Worm (Caenorhabditis elegans) whole organism, L4 larva: ENCODE results near the gene F59E12.6.

Experiments
- dve-1 ChIP-seq: sonication (generic microtip); optimal IDR thresholded peaks from 2 replicates; lab custom pipeline; 2017; ENCODE audit warnings: antibody characterized with exemption, mild to moderate bottlenecking, missing genetic modification characterization, missing compliant biosample characterization; ENCODE audit not compliant: insufficient read depth
- nhr-76 ChIP-seq: fragments of 150-350 bp; optimal IDR thresholded peaks from 2 replicates; lab custom pipeline; 2014; ENCODE audit warnings: missing biosample characterization, missing genetic modification characterization

DNA sequence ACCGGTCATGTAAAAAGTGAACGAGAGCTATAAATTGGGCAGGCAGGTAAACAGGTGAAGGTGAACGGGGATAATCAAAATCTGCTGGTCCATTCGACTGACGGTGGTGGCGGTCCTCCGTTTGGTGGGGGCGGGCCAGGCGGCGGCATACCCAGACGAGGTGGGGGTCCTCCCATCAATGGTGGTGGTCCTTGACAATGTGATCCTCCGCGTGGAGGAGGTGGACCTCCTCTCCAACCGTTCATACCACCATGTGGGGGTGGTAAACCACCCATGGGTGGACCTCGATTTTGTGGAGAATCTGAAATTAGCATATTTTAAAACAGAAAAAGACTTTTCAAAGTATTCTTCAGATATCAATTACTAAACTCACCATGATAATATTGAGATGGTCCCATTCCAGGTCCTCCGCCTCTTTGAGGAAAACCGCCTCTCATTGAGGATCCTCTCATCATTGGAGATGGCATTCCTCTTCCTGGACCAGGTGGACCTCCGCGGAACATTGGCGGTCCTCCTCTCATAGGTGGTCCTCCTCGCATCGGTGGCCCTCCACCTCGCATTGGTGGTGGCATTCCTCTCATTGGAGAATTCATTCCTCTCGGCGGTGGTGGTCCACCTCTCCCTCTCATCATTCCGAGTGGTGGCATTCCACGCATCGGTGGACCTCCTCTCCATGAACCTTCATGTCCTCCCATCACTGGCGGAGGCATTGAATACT lies 9.8 kb upstream of the F59E12.6 start:
- TF ChIP-seq dve-1 (tag; lab: Kevin White, UChicago) (no peak), nhr-76 (tag; lab: Kevin White, UChicago) (no peak)
